Worm (Caenorhabditis elegans): Measurements from ENCODE around the gene ZK899.2.

The ZK899.2 gene

ce11 chrX:9465722-9466132 is 13.9 kb upstream of the ZK899.2 start (continued):
- TF ChIP-seq nhr-20 (tag; optimal IDR thresholded peaks at IDR 0.05) (peak; percentile 99), ces-1 (GFP tag; optimal IDR thresholded peaks at IDR 0.05) (peak; percentile 87), lir-3 (tag; optimal IDR thresholded peaks at IDR 0.05; ENCODE audit: poor library complexity) (peak; percentile 94), lsy-2 (tag; optimal IDR thresholded peaks at IDR 0.05) (peak; percentile 95 to 96), ztf-4 (tag; optimal IDR thresholded peaks at IDR 0.05) (peak; percentile 99), tlp-1 (tag; optimal IDR thresholded peaks at IDR 0.05) (no peak), ztf-11 (tag; optimal IDR thresholded peaks at IDR 0.05) (peak; percentile 79 to 96), lin-39 (tag; optimal IDR thresholded peaks at IDR 0.05) (peak; percentile 100), rnt-1 (tag; optimal IDR thresholded peaks at IDR 0.05) (peak; percentile 98), ceh-63 (GFP tag; optimal IDR thresholded peaks at IDR 0.05) (peak; percentile 44), C34B4.2 (tag; optimal IDR thresholded peaks at IDR 0.05) (peak; percentile 51), alr-1 (tag; optimal IDR thresholded peaks at IDR 0.05; ENCODE audit: borderline replicate concordance) (no peak), sup-37 (GFP tag; optimal IDR thresholded peaks at IDR 0.05) (peak; percentile 94), tbx-2 (tag; optimal IDR thresholded peaks at IDR 0.05) (peak; percentile 99), zip-4 (GFP tag; optimal IDR thresholded peaks at IDR 0.05) (peak; percentile 97), pax-3 (tag; optimal IDR thresholded peaks at IDR 0.05) (peak; percentile 96), snu-23 (GFP tag; optimal IDR thresholded peaks at IDR 0.05) (peak; percentile 100), skn-1 (tag; optimal IDR thresholded peaks at IDR 0.05) (peak; percentile 99), efl-3 (GFP tag; optimal IDR thresholded peaks at IDR 0.05) (peak; percentile 91), nhr-77 (tag; optimal IDR thresholded peaks at IDR 0.05) (peak; percentile 99), elt-3 (tag; optimal IDR thresholded peaks at IDR 0.05) (peak in 5 of 6 experiments; percentile 44 to 100 (median 92)), elt-2 (tag; optimal IDR thresholded peaks at IDR 0.05) (peak; percentile 96), sptf-1 (tag; optimal IDR thresholded peaks at IDR 0.05) (no peak), nhr-90 (tag; optimal IDR thresholded peaks at IDR 0.05; ENCODE audit: poor library complexity) (peak; percentile 100), zag-1 (tag; optimal IDR thresholded peaks at IDR 0.05) (peak; percentile 97), nhr-71 (tag; optimal IDR thresholded peaks at IDR 0.05) (peak; percentile 99), pag-3 (tag; optimal IDR thresholded peaks at IDR 0.05; ENCODE audit: borderline replicate concordance, insufficient read depth) (peak; percentile 17), efl-1 (optimal IDR thresholded peaks at IDR 0.05) (peak; percentile 84 to 88), efl-1 (GFP tag; optimal IDR thresholded peaks at IDR 0.05 in 1 of 2) (peak; percentile 54 to 97), pqm-1 (tag; optimal IDR thresholded peaks at IDR 0.05) (peak; percentile 91), grh-1 (GFP tag; IDR thresholded peaks at IDR 0.05) (peak; percentile 94), unc-130 (tag; optimal IDR thresholded peaks at IDR 0.05) (peak; percentile 50), jun-1 (tag; optimal IDR thresholded peaks at IDR 0.05) (peak; percentile 100), egl-13 (tag; optimal IDR thresholded peaks at IDR 0.05) (peak; percentile 99), nhr-28 (tag; optimal IDR thresholded peaks at IDR 0.05) (peak; percentile 74), mdl-1 (tag; optimal IDR thresholded peaks at IDR 0.05) (peak; percentile 71 to 90), lin-15B (tag; optimal IDR thresholded peaks at IDR 0.05) (peak; percentile 50), unc-62 (GFP tag; optimal IDR thresholded peaks at IDR 0.05) (no peak), nhr-76 (tag; optimal IDR thresholded peaks at IDR 0.05) (peak; percentile 100), fkh-8 (tag; optimal IDR thresholded peaks at IDR 0.05) (peak; percentile 96), ceh-82 (tag; optimal IDR thresholded peaks at IDR 0.05) (peak; percentile 97 to 99 (median 99)), aly-2 (tag; optimal IDR thresholded peaks at IDR 0.05) (peak; percentile 99), hpl-2 (GFP tag; optimal IDR thresholded peaks at IDR 0.05) (peak; percentile 99), F16B12.6 (tag; optimal IDR thresholded peaks at IDR 0.05) (peak; percentile 35), swsn-7 (tag; optimal IDR thresholded peaks at IDR 0.05) (peak; percentile 99), unc-86 (tag; optimal IDR thresholded peaks at IDR 0.05) (peak; percentile 95), hlh-17 (GFP tag; optimal IDR thresholded peaks at IDR 0.05; ENCODE audit: borderline replicate concordance) (no peak), nhr-47 (tag; optimal IDR thresholded peaks at IDR 0.05) (peak; percentile 100), C04F5.9 (tag; optimal IDR thresholded peaks at IDR 0.05) (peak; percentile 92), blmp-1 (tag; optimal IDR thresholded peaks at IDR 0.05) (peak; percentile 61), C16A3.4 (tag; optimal IDR thresholded peaks at IDR 0.05) (peak; percentile 99), fkh-10 (GFP tag; optimal IDR thresholded peaks at IDR 0.05) (peak; percentile 100)

Measured in whole organism, L1 larva.